Fruit fly (Drosophila melanogaster): ENCODE measurements around the gene Klp67A.

dm6 chr3L:9349314-9349733 lies 17.5 kb downstream of the Klp67A start, which contains the start of gene PGRP-LF:
- no peak for TF ChIP-seq Gug (GFP tag; IDR thresholded peaks at IDR 0.05)
- TF ChIP-seq CG34406 (GFP tag; optimal IDR thresholded peaks at IDR 0.05): peak; percentile 14
- peak; percentile 22 for TF ChIP-seq topi (GFP tag; optimal IDR thresholded peaks at IDR 0.05)
- peak; percentile 28 for TF ChIP-seq achi (GFP tag; optimal IDR thresholded peaks at IDR 0.05)
- no peak for TF ChIP-seq Hr39 (GFP tag; optimal IDR thresholded peaks at IDR 0.05)
- peak; percentile 7 for TF ChIP-seq Eip75B (GFP tag; optimal IDR thresholded peaks at IDR 0.05)
